Fruit fly (Drosophila melanogaster) whole organism, embryonic: ENCODE measurements around the gene Gga.
A peak's percentile ranks its signal among the peaks of the same experiment; 100 is the strongest.

Experiments
- Abd-B ChIP-seq: fragments of 200-800 bp; sonication (Bioruptor generic); optimal IDR thresholded peaks from 2 replicates; lab custom pipeline; 2018; ENCODE audit warnings: missing biosample characterization, mild to moderate bottlenecking, missing genetic modification characterization, moderate library complexity
- B-H1 ChIP-seq: fragments of 200-800 bp; sonication (Bioruptor generic); IDR thresholded peaks from 3 replicates; pipeline ENCODE4 v1.3.6; 2022; ENCODE audit warnings: missing biosample characterization, missing genetic modification characterization
- B-H2 ChIP-seq: fragments of 200-800 bp; sonication (Bioruptor generic); optimal IDR thresholded peaks from 2 replicates; lab custom pipeline; 2018; ENCODE audit warnings: missing biosample characterization, mild to moderate bottlenecking, missing genetic modification characterization
- Bteb2 ChIP-seq: fragments of 200-800 bp; sonication (Bioruptor generic); optimal IDR thresholded peaks from 2 replicates; lab custom pipeline; 2016; ENCODE audit warnings: missing biosample characterization, missing genetic modification characterization
- CG10979 ChIP-seq: fragments of 200-800 bp; sonication (Bioruptor generic); optimal IDR thresholded peaks from 2 replicates; lab custom pipeline; 2018; ENCODE audit warnings: missing biosample characterization, mild to moderate bottlenecking, missing genetic modification characterization, moderate library complexity
- CG11398 ChIP-seq: fragments of 200-800 bp; sonication (Bioruptor generic); optimal IDR thresholded peaks from 2 replicates; lab custom pipeline; 2016; ENCODE audit warnings: missing biosample characterization, missing genetic modification characterization
- CG12659 ChIP-seq: fragments of 200-800 bp; sonication (Bioruptor generic); optimal IDR thresholded peaks from 3 replicates; lab custom pipeline; 2017; ENCODE audit warnings: mild to moderate bottlenecking, missing biosample characterization, missing genetic modification reagents, missing genetic modification characterization
- CG14050 ChIP-seq: fragments of 200-800 bp; sonication (Bioruptor generic); IDR thresholded peaks from 3 replicates; pipeline ENCODE4 v1.3.6; 2022; ENCODE audit warnings: missing biosample characterization, missing genetic modification characterization
- CG14710 ChIP-seq: fragments of 200-800 bp; sonication (Bioruptor generic); optimal IDR thresholded peaks from 3 replicates; lab custom pipeline; 2019; ENCODE audit warnings: missing biosample characterization, mild to moderate bottlenecking, missing genetic modification characterization, moderate library complexity
- CG15514 ChIP-seq: fragments of 200-800 bp; sonication (Bioruptor generic); optimal IDR thresholded peaks from 3 replicates; lab custom pipeline; 2017; ENCODE audit warnings: missing biosample characterization, missing genetic modification characterization, mild to moderate bottlenecking, moderate library complexity, missing genetic modification reagents
- CG15601 ChIP-seq: fragments of 200-800 bp; sonication (Bioruptor generic); optimal IDR thresholded peaks from 3 replicates; lab custom pipeline; 2019; ENCODE audit warnings: missing biosample characterization, mild to moderate bottlenecking, missing genetic modification characterization, moderate library complexity
- CG16779 ChIP-seq: fragments of 200-800 bp; sonication (Bioruptor generic); IDR thresholded peaks from 2 replicates; pipeline ENCODE4 v1.3.6; 2022; ENCODE audit warnings: missing biosample characterization, missing genetic modification characterization
- CG17385 ChIP-seq: fragments of 200-800 bp; sonication (Bioruptor generic); optimal IDR thresholded peaks from 3 replicates; lab custom pipeline; 2018; ENCODE audit warnings: missing biosample characterization, mild to moderate bottlenecking, missing genetic modification characterization
- CG1832 ChIP-seq: fragments of 200-800 bp; sonication (Bioruptor generic); optimal IDR thresholded peaks from 2 replicates; lab custom pipeline; 2017; ENCODE audit warnings: missing biosample characterization, mild to moderate bottlenecking, missing genetic modification characterization, inconsistent platforms
- CG30020 ChIP-seq: fragments of 200-800 bp; optimal IDR thresholded peaks from 2 replicates; lab custom pipeline; 2019; ENCODE audit warnings: missing biosample characterization, mild to moderate bottlenecking, missing genetic modification characterization, moderate library complexity
- CG3847 ChIP-seq: fragments of 200-800 bp; sonication (Bioruptor generic); IDR thresholded peaks from 2 replicates; pipeline ENCODE4 v1.3.6; 2022; ENCODE audit warnings: missing biosample characterization, missing genetic modification characterization
- CG4282 ChIP-seq: fragments of 200-800 bp; sonication (Bioruptor generic); optimal IDR thresholded peaks from 2 replicates; lab custom pipeline; 2016; ENCODE audit warnings: missing biosample characterization, missing genetic modification characterization
- CG4707 ChIP-seq: fragments of 200-800 bp; sonication (Bioruptor generic); optimal IDR thresholded peaks from 2 replicates; lab custom pipeline; 2018; ENCODE audit warnings: missing biosample characterization, mild to moderate bottlenecking, missing genetic modification characterization, moderate library complexity
- CG5245 ChIP-seq: fragments of 200-800 bp; sonication (Bioruptor generic); optimal IDR thresholded peaks from 3 replicates; lab custom pipeline; 2016; ENCODE audit warnings: missing biosample characterization, missing genetic modification characterization
- CG8290 ChIP-seq, 3 experiments: fragments of 200-800 bp; sonication (Bioruptor generic); optimal IDR thresholded peaks; 2 replicates each; lab custom pipeline; 2016 to 2019; ENCODE audit warnings: missing biosample characterization in 3 of 3, missing genetic modification characterization in 3 of 3, mild to moderate bottlenecking in 2 of 3, moderate library complexity in 1 of 3
- CG8478 ChIP-seq: fragments of >200 bp; optimal IDR thresholded peaks from 2 replicates; lab custom pipeline; 2018
- CG8924 ChIP-seq: fragments of 200-800 bp; optimal IDR thresholded peaks from 3 replicates; lab custom pipeline; 2019; ENCODE audit warnings: missing biosample characterization, mild to moderate bottlenecking, missing genetic modification characterization, moderate library complexity
- CG8944 ChIP-seq: fragments of 200-800 bp; sonication (Bioruptor generic); optimal IDR thresholded peaks from 3 replicates; lab custom pipeline; 2016; ENCODE audit warnings: missing biosample characterization, missing genetic modification characterization
- CHES-1-like ChIP-seq: fragments of 200-800 bp; sonication (Bioruptor generic); optimal IDR thresholded peaks from 2 replicates; lab custom pipeline; 2016; ENCODE audit warnings: missing biosample characterization, missing genetic modification characterization
- Camta ChIP-seq: fragments of 200-800 bp; sonication (Bioruptor generic); optimal IDR thresholded peaks from 2 replicates; lab custom pipeline; 2016; ENCODE audit warnings: missing biosample characterization, missing genetic modification characterization
- Doc3 ChIP-seq: fragments of 200-800 bp; sonication (Bioruptor generic); IDR thresholded peaks from 3 replicates; pipeline ENCODE4 v1.3.6; 2022; ENCODE audit warnings: missing biosample characterization, missing genetic modification characterization; ENCODE audit not compliant: partially characterized antibody
- E2f1 ChIP-seq: fragments of 200-800 bp; sonication (Bioruptor generic); IDR thresholded peaks from 2 replicates; pipeline ENCODE4 v1.3.6; 2022; ENCODE audit warnings: missing biosample characterization, missing genetic modification characterization
- E2f2 ChIP-seq: fragments of 200-800 bp; sonication (Bioruptor generic); IDR thresholded peaks from 2 replicates; pipeline ENCODE4 v1.3.6; 2022; ENCODE audit warnings: missing biosample characterization, missing genetic modification characterization
- Eip74EF ChIP-seq, 2 experiments: fragments of 200-800 bp in 1 of 2; fragments of >200 bp in 1 of 2; sonication (Bioruptor generic) in 1 of 2; optimal IDR thresholded peaks; 2 replicates each; lab custom pipeline; 2017 to 2019; ENCODE audit warnings: missing biosample characterization in 2 of 2, missing genetic modification characterization in 2 of 2, mild to moderate bottlenecking in 1 of 2, moderate library complexity in 1 of 2
- Ets97D ChIP-seq: fragments of 200-800 bp; sonication (Bioruptor generic); optimal IDR thresholded peaks from 3 replicates; lab custom pipeline; 2016; ENCODE audit warnings: missing biosample characterization, missing genetic modification characterization
- Hsf ChIP-seq: fragments of 200-800 bp; sonication (Bioruptor generic); optimal IDR thresholded peaks from 3 replicates; lab custom pipeline; 2016; ENCODE audit warnings: missing biosample characterization, missing genetic modification characterization
- Myb ChIP-seq: fragments of 200-800 bp; sonication (Bioruptor generic); optimal IDR thresholded peaks from 2 replicates; lab custom pipeline; 2016; ENCODE audit warnings: missing biosample characterization, missing genetic modification characterization
- Rfx ChIP-seq: fragments of 200-800 bp; sonication (Bioruptor generic); IDR thresholded peaks from 2 replicates; pipeline ENCODE4 v1.3.6; 2022; ENCODE audit warnings: missing biosample characterization, missing genetic modification characterization
- Scr ChIP-seq: fragments of 200-800 bp; sonication (Bioruptor generic); IDR thresholded peaks from 2 replicates; pipeline ENCODE4 v1.3.6; 2022; ENCODE audit warnings: missing biosample characterization, missing genetic modification characterization; ENCODE audit not compliant: partially characterized antibody
- ap ChIP-seq: fragments of 200-800 bp; sonication (Bioruptor generic); IDR thresholded peaks from 2 replicates; pipeline ENCODE4 v1.3.6; 2022; ENCODE audit warnings: missing biosample characterization, missing genetic modification characterization
- bcd ChIP-seq: fragments of 200-800 bp; sonication (Bioruptor generic); optimal IDR thresholded peaks from 2 replicates; lab custom pipeline; 2017; ENCODE audit warnings: missing biosample characterization, mild to moderate bottlenecking, missing genetic modification characterization
- bigmax ChIP-seq: fragments of 200-800 bp; sonication (Bioruptor generic); optimal IDR thresholded peaks from 2 replicates; lab custom pipeline; 2018; ENCODE audit warnings: missing biosample characterization, mild to moderate bottlenecking, missing genetic modification characterization
- chinmo ChIP-seq: fragments of 200-800 bp; sonication (Bioruptor generic); IDR thresholded peaks from 4 replicates; pipeline ENCODE4 v1.3.6; 2022; ENCODE audit warnings: missing biosample characterization, missing genetic modification characterization; ENCODE audit not compliant: partially characterized antibody
- dm ChIP-seq: fragments of 200-800 bp; sonication (Bioruptor generic); optimal IDR thresholded peaks from 3 replicates; lab custom pipeline; 2016; ENCODE audit warnings: missing biosample characterization, missing genetic modification characterization
- dpn ChIP-seq, 2 experiments: fragments of 200-800 bp; sonication (Bioruptor generic); optimal IDR thresholded peaks; 3 replicates each; lab custom pipeline; 2016; ENCODE audit warnings: missing biosample characterization in 2 of 2, missing genetic modification characterization in 2 of 2
- gfzf ChIP-seq: fragments of 200-800 bp; sonication (Bioruptor generic); optimal IDR thresholded peaks from 2 replicates; lab custom pipeline; 2016; ENCODE audit warnings: missing biosample characterization, mild to moderate bottlenecking, missing genetic modification characterization, moderate library complexity
- pum ChIP-seq: fragments of 200-800 bp; sonication (Bioruptor generic); optimal IDR thresholded peaks from 2 replicates; lab custom pipeline; 2016; ENCODE audit warnings: missing biosample characterization, missing genetic modification characterization
- ro ChIP-seq: fragments of 200-800 bp; sonication (Bioruptor generic); IDR thresholded peaks from 2 replicates; pipeline ENCODE4 v1.3.6; 2022; ENCODE audit warnings: missing biosample characterization, missing genetic modification characterization
- sisA ChIP-seq: fragments of 200-800 bp; sonication (Bioruptor generic); IDR thresholded peaks from 2 replicates; pipeline ENCODE4 v1.3.6; 2022; ENCODE audit warnings: missing biosample characterization, missing genetic modification characterization
- so ChIP-seq: fragments of 200-800 bp; sonication (Bioruptor generic); IDR thresholded peaks from 3 replicates; pipeline ENCODE4 v1.3.6; 2022; ENCODE audit warnings: missing biosample characterization, missing genetic modification characterization
- sqz ChIP-seq: fragments of 200-800 bp; sonication (Bioruptor generic); optimal IDR thresholded peaks from 3 replicates; lab custom pipeline; 2018; ENCODE audit warnings: missing biosample characterization, mild to moderate bottlenecking, missing genetic modification characterization
- stwl ChIP-seq: fragments of 200-800 bp; sonication (Bioruptor generic); optimal IDR thresholded peaks from 3 replicates; lab custom pipeline; 2018; ENCODE audit warnings: missing biosample characterization, mild to moderate bottlenecking, missing genetic modification characterization, moderate library complexity
- sug ChIP-seq: fragments of 200-800 bp; optimal IDR thresholded peaks from 2 replicates; lab custom pipeline; 2019; ENCODE audit warnings: missing biosample characterization, mild to moderate bottlenecking, missing genetic modification characterization, moderate library complexity
- trem ChIP-seq: fragments of 200-800 bp; optimal IDR thresholded peaks from 3 replicates; lab custom pipeline; 2019; ENCODE audit warnings: missing biosample characterization, mild to moderate bottlenecking, missing genetic modification characterization, moderate library complexity

The Gga gene

dm6 chrX:9608727-9609419 is 8.0 kb downstream of the Gga start, which contains the start of the genes LysRS and Hecw (continued):
- peak; percentile 89 for TF ChIP-seq gfzf
- TF ChIP-seq CG8924 (tag; lab: Kevin White, UChicago), result no peak
- TF ChIP-seq CG1832 (GFP tag; lab: Kevin White, UChicago), result no peak
- peak; percentile 74 for TF ChIP-seq CG15514 (GFP tag; lab: Kevin White, UChicago)
- TF ChIP-seq CG30020 (tag; lab: Kevin White, UChicago), result peak; percentile 9
- 0 out of 2 replicates have a peak, but pooled peaks have one; percentile 12 for TF ChIP-seq Rfx
- TF ChIP-seq dm (GFP tag; lab: Kevin White, UChicago), result peak; percentile 72
- no peak for TF ChIP-seq CG5245
- TF ChIP-seq Bteb2 (GFP tag; lab: Kevin White, UChicago), result no peak
- peak; percentile 92 for TF ChIP-seq sqz (GFP tag; lab: Kevin White, UChicago)
- TF ChIP-seq CG12659, result peak; percentile 59
- TF ChIP-seq dpn (GFP tag; optimal IDR thresholded peaks at IDR 0.05; lab: Kevin White, UChicago), result no peak
- no peak for TF ChIP-seq bcd (GFP tag; lab: Kevin White, UChicago)
- no peak for TF ChIP-seq ap
- peak; percentile 49 for TF ChIP-seq CG3847
- TF ChIP-seq CG14050 (GFP tag; lab: Robert Waterston, UW), result no peak
- TF ChIP-seq CG8944, result no peak
- no peak for TF ChIP-seq Camta (GFP tag; lab: Kevin White, UChicago)
- peak; percentile 97 for TF ChIP-seq bigmax
- peak; percentile 70 for TF ChIP-seq E2f2 (GFP tag; lab: Robert Waterston, UW)
- TF ChIP-seq pum (GFP tag; lab: Kevin White, UChicago), result no peak
- peak; percentile 48 for TF ChIP-seq stwl (tag; lab: Kevin White, UChicago)
- TF ChIP-seq CG14710, result peak; percentile 46
- peak; percentile 50 for TF ChIP-seq trem
- TF ChIP-seq sisA (GFP tag; lab: Robert Waterston, UW), result no peak
- 0 out of 4 replicates have a peak, but pooled peaks have one; percentile 67 for TF ChIP-seq chinmo (GFP tag; lab: Robert Waterston, UW)
- peak; percentile 58 for TF ChIP-seq Myb (GFP tag; lab: Kevin White, UChicago)
- TF ChIP-seq CG11398 (GFP tag; lab: Kevin White, UChicago), result no peak
- TF ChIP-seq CG8290 (GFP tag; optimal IDR thresholded peaks at IDR 0.05; lab: Kevin White, UChicago), result peak; percentile 27
- no peak for TF ChIP-seq CG8290 (tag; optimal IDR thresholded peaks at IDR 0.05; lab: Kevin White, UChicago)
- TF ChIP-seq CG16779, result no peak
- TF ChIP-seq CHES-1-like (GFP tag; lab: Kevin White, UChicago), result no peak
- TF ChIP-seq CG10979 (tag; lab: Kevin White, UChicago), result no peak
- peak; percentile 65 for TF ChIP-seq Ets97D (GFP tag; lab: Kevin White, UChicago)
- no peak for TF ChIP-seq ro (GFP tag; lab: Robert Waterston, UW)
- no peak for TF ChIP-seq Hsf (GFP tag; lab: Kevin White, UChicago)
- TF ChIP-seq B-H1 (GFP tag; lab: Robert Waterston, UW), result no peak
- peak; percentile 70 for TF ChIP-seq CG17385 (GFP tag; lab: Kevin White, UChicago)
- TF ChIP-seq sug, result peak; percentile 42
- TF ChIP-seq Eip74EF (GFP tag; optimal IDR thresholded peaks at IDR 0.05; lab: Kevin White, UChicago), result no peak
- TF ChIP-seq Doc3, result 0 out of 3 replicates have a peak, but pooled peaks have one; percentile 16
- TF ChIP-seq CG15601 (tag; lab: Kevin White, UChicago), result peak; percentile 11
- no peak for TF ChIP-seq CG8478 (lab: Kevin White, UChicago)
- TF ChIP-seq Abd-B (GFP tag; lab: Kevin White, UChicago), result no peak
- TF ChIP-seq Scr (GFP tag; lab: Robert Waterston, UW), result peak; percentile 41; the same call in 1 of the 2 replicates
- no peak for TF ChIP-seq E2f1 (GFP tag; lab: Robert Waterston, UW)
- TF ChIP-seq so (GFP tag; lab: Robert Waterston, UW), result no peak
- no peak for TF ChIP-seq CG4707
- TF ChIP-seq CG4282 (GFP tag; lab: Kevin White, UChicago), result peak; percentile 12
- no peak for TF ChIP-seq B-H2 (GFP tag; lab: Kevin White, UChicago)
